Worm (Caenorhabditis elegans) whole organism, L2 larva: ENCODE measurements around the gene T27E7.3.

Source experiments
- C34F6.9 ChIP-seq: fragments of 150-350 bp; optimal IDR thresholded peaks from 2 replicates; lab custom pipeline; 2014; ENCODE audit warnings: missing biosample characterization, missing genetic modification characterization
- F13H6.1 ChIP-seq: sonication (generic microtip); optimal IDR thresholded peaks from 2 replicates; lab custom pipeline; 2016; ENCODE audit warnings: missing genetic modification characterization, missing compliant biosample characterization
- R02D3.7 ChIP-seq: fragments of 150-350 bp; optimal IDR thresholded peaks from 2 replicates; lab custom pipeline; 2014; ENCODE audit warnings: missing biosample characterization, missing genetic modification characterization
- ZK546.5 ChIP-seq: sonication (generic microtip); optimal IDR thresholded peaks from 2 replicates; lab custom pipeline; 2017; ENCODE audit warnings: missing biosample characterization, missing genetic modification characterization
- alr-1 ChIP-seq: fragments of 150-350 bp; optimal IDR thresholded peaks from 2 replicates; lab custom pipeline; 2014; ENCODE audit warnings: missing biosample characterization, missing genetic modification characterization
- aly-2 ChIP-seq: fragments of 150-350 bp; optimal IDR thresholded peaks from 2 replicates; lab custom pipeline; 2014; ENCODE audit warnings: missing biosample characterization, missing genetic modification characterization
- blmp-1 ChIP-seq: sonication (generic microtip); optimal IDR thresholded peaks from 2 replicates; lab custom pipeline; 2017; ENCODE audit warnings: missing genetic modification characterization, mild to moderate bottlenecking, missing compliant biosample characterization, antibody characterized with exemption, moderate library complexity; ENCODE audit not compliant: insufficient read depth
- ceh-82 ChIP-seq: fragments of 150-350 bp; optimal IDR thresholded peaks from 2 replicates; lab custom pipeline; 2014; ENCODE audit warnings: missing biosample characterization, missing genetic modification characterization
- crh-2 ChIP-seq: sonication (generic microtip); optimal IDR thresholded peaks from 2 replicates; lab custom pipeline; 2017; ENCODE audit warnings: missing biosample characterization, missing genetic modification characterization
- egl-27 ChIP-seq: sonication (generic microtip); optimal IDR thresholded peaks from 3 replicates; lab custom pipeline; 2017; ENCODE audit warnings: missing biosample characterization, missing genetic modification reagents, missing genetic modification characterization
- fos-1 ChIP-seq: fragments of 150-350 bp; optimal IDR thresholded peaks from 2 replicates; lab custom pipeline; 2014; ENCODE audit warnings: missing biosample characterization, missing genetic modification characterization
- gmeb-1 ChIP-seq: fragments of 150-350 bp; optimal IDR thresholded peaks from 2 replicates; lab custom pipeline; 2014; ENCODE audit warnings: missing biosample characterization, missing genetic modification characterization
- lin-11 ChIP-seq: fragments of 150-350 bp; sonication (generic microtip); optimal IDR thresholded peaks from 2 replicates; lab custom pipeline; 2014; ENCODE audit warnings: missing biosample characterization, missing genetic modification characterization, inconsistent platforms, mixed read lengths
- lin-13 ChIP-seq: fragments of 150-350 bp; optimal IDR thresholded peaks from 2 replicates; lab custom pipeline; 2014; ENCODE audit warnings: missing biosample characterization, missing genetic modification reagents, missing genetic modification characterization
- lin-39 ChIP-seq: fragments of 150-350 bp; optimal IDR thresholded peaks from 2 replicates; lab custom pipeline; 2014; ENCODE audit warnings: missing biosample characterization, missing genetic modification reagents, missing genetic modification characterization
- mbf-1 ChIP-seq: sonication (generic microtip); optimal IDR thresholded peaks from 2 replicates; lab custom pipeline; 2017; ENCODE audit warnings: missing biosample characterization, missing genetic modification characterization
- mdl-1 ChIP-seq, 2 experiments: fragments of 150-350 bp in 1 of 2; sonication (generic microtip) in 1 of 2; optimal IDR thresholded peaks; 2 replicates each; lab custom pipeline; 2017; ENCODE audit warnings: missing biosample characterization in 2 of 2, missing genetic modification characterization in 2 of 2
- nhr-11 ChIP-seq: fragments of 150-350 bp; optimal IDR thresholded peaks from 2 replicates; lab custom pipeline; 2014; ENCODE audit warnings: missing biosample characterization, missing genetic modification characterization
- nhr-12 ChIP-seq: fragments of 150-350 bp; optimal IDR thresholded peaks from 2 replicates; lab custom pipeline; 2014; ENCODE audit warnings: missing biosample characterization, missing genetic modification characterization
- nhr-129 ChIP-seq: fragments of 150-350 bp; optimal IDR thresholded peaks from 2 replicates; lab custom pipeline; 2014; ENCODE audit warnings: missing biosample characterization, missing genetic modification characterization
- nhr-21 ChIP-seq: fragments of 150-350 bp; optimal IDR thresholded peaks from 2 replicates; lab custom pipeline; 2014; ENCODE audit warnings: missing biosample characterization, missing genetic modification characterization
- nhr-23 ChIP-seq: fragments of 150-350 bp; optimal IDR thresholded peaks from 2 replicates; lab custom pipeline; 2014; ENCODE audit warnings: missing biosample characterization, missing genetic modification reagents, missing genetic modification characterization
- nhr-77 ChIP-seq: fragments of 150-350 bp; optimal IDR thresholded peaks from 2 replicates; lab custom pipeline; 2014; ENCODE audit warnings: missing biosample characterization, missing genetic modification characterization
- snpc-4 ChIP-seq: fragments of 150-350 bp; optimal IDR thresholded peaks from 2 replicates; lab custom pipeline; 2014; ENCODE audit warnings: missing biosample characterization, missing genetic modification characterization
- unc-39 ChIP-seq: fragments of 150-350 bp; optimal IDR thresholded peaks from 2 replicates; lab custom pipeline; 2014; ENCODE audit warnings: missing biosample characterization, missing genetic modification characterization
- unc-55 ChIP-seq: fragments of 150-350 bp; sonication (generic microtip); optimal IDR thresholded peaks from 3 replicates; lab custom pipeline; 2014; ENCODE audit warnings: missing biosample characterization, missing genetic modification reagents, missing genetic modification characterization
- unc-62 ChIP-seq: fragments of 150-350 bp; optimal IDR thresholded peaks from 2 replicates; lab custom pipeline; 2014; ENCODE audit warnings: missing biosample characterization, missing genetic modification reagents, missing genetic modification characterization
- zag-1 ChIP-seq: fragments of 150-350 bp; optimal IDR thresholded peaks from 2 replicates; lab custom pipeline; 2014; ENCODE audit warnings: missing biosample characterization, missing genetic modification characterization
- ztf-1 ChIP-seq: fragments of 200-800 bp; sonication (Bioruptor generic); conservative IDR thresholded peaks from 2 replicates; pipeline ENCODE4 v1.3.6; 2022; ENCODE audit warnings: missing genetic modification characterization, missing compliant biosample characterization
- ztf-4 ChIP-seq: fragments of 150-350 bp; optimal IDR thresholded peaks from 2 replicates; lab custom pipeline; 2014; ENCODE audit warnings: missing biosample characterization, missing genetic modification characterization

Gene T27E7.3

DNA sequence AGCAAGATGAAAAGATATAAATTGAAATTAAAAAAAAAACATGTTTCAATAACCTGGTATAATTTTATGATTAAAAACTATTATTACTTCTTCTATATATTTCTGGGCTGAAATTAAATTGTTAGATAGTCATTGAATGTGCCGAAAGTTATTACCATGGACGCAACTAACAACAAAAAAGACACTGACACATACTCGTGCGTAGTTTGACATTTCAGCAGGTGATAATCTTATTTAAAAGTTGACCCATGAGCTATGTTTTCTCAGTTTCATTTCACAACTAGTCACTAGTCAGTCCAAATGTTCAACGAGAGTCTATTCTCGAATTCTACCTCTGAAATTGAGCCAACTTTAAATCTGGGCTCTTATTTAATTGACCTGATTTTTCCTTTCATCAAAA lies at the start of gene T27E7.3:
Gene T27E7.3, plus strand, starts transcription at position 301 of the 400 bp plus-strand sequence.
- TF ChIP-seq unc-62 (GFP tag; lab: Kevin White, UChicago) (no peak), aly-2 (tag; lab: Kevin White, UChicago) (no peak), ztf-4 (tag; lab: Kevin White, UChicago) (no peak), ZK546.5 (tag; lab: Kevin White, UChicago) (no peak)

DNA sequence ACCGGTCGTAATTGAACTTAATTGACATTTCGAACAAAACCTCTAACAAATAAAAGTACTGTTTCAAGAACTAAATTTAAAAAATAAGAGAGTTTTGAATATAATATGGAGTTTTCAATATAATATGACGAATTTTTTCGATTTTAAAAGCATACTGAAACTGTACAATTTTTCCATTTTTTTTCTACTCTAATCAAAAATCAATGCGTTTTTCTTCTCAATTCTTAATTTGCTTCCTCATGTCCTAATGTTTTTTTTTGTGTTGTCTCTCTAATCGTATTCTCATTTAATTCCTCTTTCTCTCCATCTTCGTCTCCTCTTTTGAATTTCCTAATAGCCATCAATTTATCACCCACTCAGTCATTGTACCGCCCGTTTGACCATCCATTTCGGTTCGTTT lies 46.8 kb upstream of the T27E7.3 start, which contains the start of gene Y57G11A.4:
Gene Y57G11A.4, plus strand, starts transcription at position 301 of the 400 bp plus-strand sequence.
- no peak for TF ChIP-seq lin-11
- no peak for TF ChIP-seq mbf-1

DNA sequence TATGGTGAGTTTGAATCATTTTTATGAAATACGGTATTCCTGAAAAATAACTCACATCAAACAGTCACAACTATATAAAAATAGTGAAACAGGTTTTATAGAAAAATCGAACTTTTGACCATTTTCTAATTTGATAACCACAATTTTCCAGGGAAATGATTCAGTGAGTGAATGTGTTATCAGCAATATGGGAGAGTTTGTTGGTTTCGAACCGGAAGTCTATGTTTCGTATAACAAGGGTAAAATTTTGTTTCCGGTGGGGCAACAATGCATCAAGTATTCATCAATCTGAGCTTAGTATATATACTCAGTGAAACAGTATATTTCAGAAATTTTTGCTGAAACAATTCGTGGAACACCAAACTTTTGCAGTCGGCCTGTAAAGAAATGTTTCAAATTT lies 45.4 kb upstream of the T27E7.3 start:
- no peak for TF ChIP-seq gmeb-1 (tag; lab: Kevin White, UChicago)
- no peak for TF ChIP-seq C34F6.9 (tag; lab: Kevin White, UChicago)
- no peak for TF ChIP-seq blmp-1
- TF ChIP-seq snpc-4 = no peak
- TF ChIP-seq nhr-77 (tag; lab: Kevin White, UChicago) = no peak
- TF ChIP-seq fos-1 = peak; percentile 92

DNA sequence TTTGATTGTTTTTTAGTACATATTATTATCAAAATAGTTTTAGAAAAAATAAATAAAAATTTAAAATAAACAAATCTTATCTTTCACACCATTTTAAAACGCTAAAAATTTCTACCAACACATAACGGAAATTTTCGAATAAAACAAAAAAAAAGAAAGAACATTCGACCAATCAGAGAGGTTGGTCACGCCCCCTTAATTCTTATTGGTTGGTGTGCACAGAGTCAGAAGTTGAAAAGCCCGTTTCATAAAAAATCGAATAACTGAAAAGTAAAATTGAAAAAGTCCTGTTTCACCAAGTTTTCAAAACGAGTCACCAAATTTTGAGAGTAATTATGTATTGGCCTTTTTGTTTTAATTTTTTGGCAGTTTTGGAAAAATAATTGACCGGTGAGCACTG lies 37.7 kb upstream of the T27E7.3 start:
- TF ChIP-seq lin-39 (tag; lab: Kevin White, UChicago) = no peak
- TF ChIP-seq nhr-12 (tag; lab: Kevin White, UChicago) = no peak
- TF ChIP-seq unc-62 (GFP tag; lab: Kevin White, UChicago) = no peak
- no peak for TF ChIP-seq mbf-1

DNA sequence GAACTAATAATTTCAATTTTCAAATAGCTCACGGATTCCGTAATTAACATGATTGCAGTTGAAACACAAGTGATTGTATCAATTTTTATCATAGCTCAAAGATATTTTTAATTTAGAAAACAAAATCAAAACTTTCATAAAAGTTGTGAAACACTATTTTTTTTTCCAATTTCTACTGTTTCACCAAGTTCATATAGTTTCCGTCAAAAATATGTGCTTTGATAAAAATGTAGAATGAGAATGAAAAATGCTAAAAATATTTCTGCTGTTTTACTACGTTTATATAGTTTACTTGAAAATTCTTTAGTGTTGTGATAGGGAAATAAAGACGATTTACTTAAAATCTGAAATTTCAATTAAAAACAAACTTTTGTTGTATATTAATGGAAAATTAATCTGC lies 33.3 kb upstream of the T27E7.3 start:
- no peak for TF ChIP-seq alr-1 (tag; lab: Kevin White, UChicago)
- TF ChIP-seq unc-39 (tag; lab: Kevin White, UChicago) = no peak
- TF ChIP-seq zag-1 (tag; lab: Kevin White, UChicago) = no peak
- no peak for TF ChIP-seq mdl-1 (tag; optimal IDR thresholded peaks at IDR 0.05; lab: Kevin White, UChicago)
- no peak for TF ChIP-seq ztf-4 (tag; lab: Kevin White, UChicago)
- TF ChIP-seq nhr-23 (tag; lab: Kevin White, UChicago) = no peak
- no peak for TF ChIP-seq ztf-1 (GFP tag; lab: Robert Waterston, UW)
- TF ChIP-seq nhr-11 (tag; lab: Kevin White, UChicago) = no peak
- TF ChIP-seq ceh-82 = no peak
- no peak for TF ChIP-seq lin-39 (tag; lab: Kevin White, UChicago)
- no peak for TF ChIP-seq nhr-129 (tag; lab: Kevin White, UChicago)
- no peak for TF ChIP-seq nhr-21 (tag; lab: Kevin White, UChicago)
- TF ChIP-seq aly-2 (tag; lab: Kevin White, UChicago) = no peak
- TF ChIP-seq lin-13 (GFP tag; lab: Kevin White, UChicago) = no peak

DNA sequence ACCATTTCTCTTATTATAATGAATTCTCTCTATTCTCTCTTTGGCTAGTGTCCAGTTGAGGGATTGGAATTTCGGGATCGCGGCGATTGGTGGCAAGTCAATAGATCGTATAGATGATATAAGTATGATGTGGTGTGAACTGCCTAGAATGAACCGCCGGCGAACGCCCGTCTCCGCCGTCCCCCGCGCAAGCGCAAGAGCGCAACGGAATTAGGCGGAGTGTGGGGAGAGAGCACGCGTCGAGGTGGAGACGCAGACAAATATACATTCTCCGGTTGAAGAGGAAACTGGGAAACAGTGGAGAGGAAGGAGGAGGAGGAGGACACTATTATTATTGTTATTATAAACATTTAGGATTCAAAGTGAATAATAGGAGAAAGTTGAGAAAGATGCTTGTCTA lies 32.3 kb upstream of the T27E7.3 start:
- TF ChIP-seq unc-55 (GFP tag; lab: Kevin White, UChicago) (peak; percentile 1), ztf-4 (tag; lab: Kevin White, UChicago) (no peak)

DNA sequence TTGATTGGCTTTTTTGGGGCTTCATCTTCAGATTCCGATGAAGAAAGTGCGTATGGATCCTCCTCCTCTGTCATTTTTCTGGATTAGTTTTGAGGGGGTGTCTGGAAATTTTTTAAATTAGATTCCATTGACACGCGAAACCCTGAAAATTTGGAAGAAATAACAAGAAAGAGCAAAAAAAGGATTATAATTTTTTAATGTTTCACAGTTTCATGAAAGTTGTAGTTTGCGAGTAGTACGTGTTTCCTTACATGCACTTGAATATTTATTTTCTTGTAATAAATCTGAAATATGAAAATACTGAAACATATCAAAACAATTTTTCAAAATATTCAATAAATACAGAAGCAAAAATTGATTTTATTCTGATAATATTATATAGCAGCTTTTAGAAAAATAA lies 23.8 kb upstream of the T27E7.3 start, which contains the start of gene tag-273:
Gene tag-273, minus strand, starts transcription at position 101 of the 400 bp plus-strand sequence.
- no peak for TF ChIP-seq crh-2
- no peak for TF ChIP-seq mdl-1 (tag; optimal IDR thresholded peaks at IDR 0.05; lab: Kevin White, UChicago)

DNA sequence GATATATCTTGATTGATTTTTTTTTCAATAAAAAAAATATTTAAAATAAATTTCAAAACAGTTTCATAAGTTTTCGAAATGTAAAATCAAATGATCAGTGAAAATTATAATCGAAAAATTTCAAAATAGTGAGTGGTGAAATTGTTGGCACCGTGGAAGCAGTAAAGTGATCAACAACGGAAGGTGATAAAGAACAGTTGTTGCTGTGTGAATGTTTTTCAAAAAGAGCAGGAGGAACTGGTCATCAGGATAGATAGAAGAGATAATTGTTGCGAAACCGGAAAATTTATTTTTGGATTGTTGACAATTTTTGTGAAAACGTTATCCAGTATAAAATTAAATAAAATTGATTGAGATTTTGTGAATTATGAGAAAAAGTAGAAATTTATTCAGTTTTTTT lies 22.8 kb upstream of the T27E7.3 start:
- TF ChIP-seq nhr-23 (tag; lab: Kevin White, UChicago) (no peak), ceh-82 (no peak), lin-13 (GFP tag; lab: Kevin White, UChicago) (no peak), F13H6.1 (tag; lab: Kevin White, UChicago) (peak; percentile 58), nhr-21 (tag; lab: Kevin White, UChicago) (no peak), nhr-129 (tag; lab: Kevin White, UChicago) (peak; percentile 65), C34F6.9 (tag; lab: Kevin White, UChicago) (peak; percentile 6), lin-39 (tag; lab: Kevin White, UChicago) (no peak), blmp-1 (no peak), egl-27 (tag; lab: Kevin White, UChicago) (no peak), R02D3.7 (tag; lab: Kevin White, UChicago) (no peak)
